Worm (Caenorhabditis elegans): ENCODE data around the gene srsx-39.

DNA sequence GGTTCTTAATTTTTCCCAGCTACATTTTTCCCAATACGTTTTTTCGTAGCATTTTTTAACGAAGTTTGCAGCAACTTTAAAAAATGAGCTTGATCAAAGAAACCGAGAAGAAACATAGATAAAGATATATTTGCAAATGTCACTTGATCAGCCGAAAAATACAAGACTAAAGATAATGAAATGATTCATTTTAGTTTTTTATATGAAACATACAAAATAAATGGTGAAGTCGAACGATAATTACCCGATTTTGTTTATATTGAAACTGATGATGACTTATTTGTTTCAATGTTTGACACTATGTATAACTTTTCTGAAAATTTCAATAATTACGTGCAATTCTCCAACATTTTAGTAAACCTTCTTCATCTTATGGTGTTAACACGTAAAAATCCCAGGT lies 11.7 kb upstream of the srsx-39 start, which contains the start of gene srw-22:
- TF ChIP-seq lin-13 (GFP tag; optimal IDR thresholded peaks at IDR 0.05), result no peak
- no peak for TF ChIP-seq nhr-77 (tag; optimal IDR thresholded peaks at IDR 0.05)
- TF ChIP-seq aly-2 (tag; optimal IDR thresholded peaks at IDR 0.05), result no peak
- TF ChIP-seq nhr-6 (tag; optimal IDR thresholded peaks at IDR 0.05), result no peak
- TF ChIP-seq sdz-12 (GFP tag; optimal IDR thresholded peaks at IDR 0.05), result no peak
- TF ChIP-seq nhr-76 (tag; optimal IDR thresholded peaks at IDR 0.05), result no peak
- TF ChIP-seq pqm-1 (tag; optimal IDR thresholded peaks at IDR 0.05), result no peak
- TF ChIP-seq ama-1 (optimal IDR thresholded peaks at IDR 0.05), result no peak
- no peak for TF ChIP-seq nhr-10 (tag; optimal IDR thresholded peaks at IDR 0.05)
- TF ChIP-seq F37D6.2 (tag; optimal IDR thresholded peaks at IDR 0.05), result no peak
- TF ChIP-seq set-16 (GFP tag; IDR thresholded peaks at IDR 0.05), result no peak
- peak in 1 of 2 experiments; percentile 56 for TF ChIP-seq unc-62 (GFP tag; optimal IDR thresholded peaks at IDR 0.05 in 1 of 2)
- no peak for TF ChIP-seq unc-62 (tag; optimal IDR thresholded peaks at IDR 0.05)
- no peak for TF ChIP-seq lin-39 (tag; optimal IDR thresholded peaks at IDR 0.05)

All from whole organism, L4 larva.